Worm (Caenorhabditis elegans) whole organism, L4/young adult: ENCODE results near the gene col-120.
A peak's percentile ranks its signal among the peaks of the same experiment; 100 is the strongest.
"Not testable (repeated sequence)": the region's sequence is repeated elsewhere in the genome, so short reads cannot be mapped to it uniquely, and the experiment has no call there.

ENCODE experiments used
- W03F9.2 ChIP-seq: fragments of 150-350 bp; optimal IDR thresholded peaks from 2 replicates; lab custom pipeline; 2014; ENCODE audit warnings: missing biosample characterization, missing genetic modification characterization
- dao-5 ChIP-seq: sonication (generic microtip); optimal IDR thresholded peaks from 2 replicates; lab custom pipeline; 2016; ENCODE audit warnings: missing genotype, missing genetic modification characterization, moderate library complexity, missing compliant biosample characterization
- him-1 ChIP-seq: sonication (generic microtip); optimal IDR thresholded peaks from 2 replicates; lab custom pipeline; 2016; ENCODE audit warnings: missing genotype, missing genetic modification reagents, missing genetic modification characterization, missing compliant biosample characterization

Gene col-120

DNA sequence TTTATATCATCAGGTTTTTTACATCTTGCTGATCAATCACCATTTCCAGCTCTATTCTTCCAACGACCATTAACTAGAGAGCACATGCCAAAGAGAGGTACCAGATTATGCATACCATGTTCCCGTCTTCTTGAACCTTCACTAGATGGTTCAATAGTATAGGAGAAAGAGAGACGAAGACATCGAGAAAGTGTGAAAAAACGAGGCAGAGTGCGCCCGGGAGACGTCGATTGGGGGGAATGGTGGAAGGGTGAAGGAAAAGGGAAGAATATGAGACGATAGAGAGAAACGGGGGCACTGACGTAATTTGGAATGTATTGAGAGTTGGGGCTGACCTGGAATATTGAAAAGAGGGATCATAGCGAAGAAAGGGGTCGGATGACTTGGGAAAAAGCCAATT, 6.0 kb upstream of the col-120 start:
- TF ChIP-seq him-1 (tag; lab: Kevin White, UChicago) (no peak), W03F9.2 (tag; lab: Kevin White, UChicago) (no peak), dao-5 (tag; lab: Kevin White, UChicago) (no peak)

DNA sequence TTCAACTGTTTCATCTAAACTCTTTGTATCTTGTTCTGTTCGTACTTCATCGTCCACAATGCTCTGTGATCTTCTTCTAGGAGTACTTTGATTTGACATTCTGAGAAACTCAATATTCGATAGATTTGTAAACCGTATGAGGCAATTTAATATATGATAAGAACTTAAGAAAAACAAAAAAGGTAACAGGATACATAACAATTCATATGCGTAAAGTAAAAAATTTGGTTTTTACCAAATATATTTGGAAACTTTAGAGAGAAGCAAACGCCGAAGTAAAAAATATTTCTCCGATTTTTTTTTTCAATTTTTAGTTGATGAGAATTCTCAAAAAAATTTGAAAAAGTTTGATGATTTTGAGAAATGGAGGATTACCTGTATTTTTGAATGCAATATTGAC, 4.9 kb upstream of the col-120 start, which contains the start of gene Y11D7A.19:
Gene Y11D7A.19, minus strand, starts transcription at position 101 of the 400 bp plus-strand sequence.
- TF ChIP-seq him-1 (tag; lab: Kevin White, UChicago) (no peak), W03F9.2 (tag; lab: Kevin White, UChicago) (no peak), dao-5 (tag; lab: Kevin White, UChicago) (no peak)

ce11 chrIV:9264513-9264912, 2.9 kb upstream of the col-120 start:
- TF ChIP-seq W03F9.2 (tag; lab: Kevin White, UChicago) (no peak), him-1 (tag; lab: Kevin White, UChicago) (no peak), dao-5 (tag; lab: Kevin White, UChicago) (no peak)

DNA sequence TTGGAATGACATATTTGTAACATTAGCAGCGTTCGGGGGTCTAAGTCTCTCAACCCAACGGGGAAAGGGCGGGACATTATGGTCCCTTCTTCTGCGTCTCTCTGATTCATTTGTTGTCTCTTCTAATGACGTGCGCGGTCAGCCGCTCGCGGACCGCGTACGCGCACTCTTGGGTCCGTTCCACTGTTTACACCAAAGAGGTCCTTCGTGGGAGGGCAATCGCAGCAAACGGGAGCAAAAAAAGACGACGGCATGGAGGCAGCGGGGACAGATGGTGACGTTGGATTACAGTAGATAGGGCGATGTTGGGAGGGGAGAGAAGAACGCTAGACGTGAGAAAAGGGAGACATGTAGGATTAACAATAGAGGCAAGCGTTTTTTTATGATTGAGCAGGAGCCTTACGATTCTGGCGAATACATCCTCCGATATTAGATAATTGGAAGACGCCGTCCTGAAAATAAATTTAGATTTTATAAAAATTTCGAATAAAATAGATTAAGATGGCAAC, 2.3 kb upstream of the col-120 start, which contains the start of gene flh-1:
Gene flh-1, minus strand, starts transcription at position 459 of the 509 bp plus-strand sequence.
- TF ChIP-seq him-1 (tag; lab: Kevin White, UChicago): no peak
- TF ChIP-seq W03F9.2 (tag; lab: Kevin White, UChicago): no peak
- TF ChIP-seq dao-5 (tag; lab: Kevin White, UChicago): no peak

DNA sequence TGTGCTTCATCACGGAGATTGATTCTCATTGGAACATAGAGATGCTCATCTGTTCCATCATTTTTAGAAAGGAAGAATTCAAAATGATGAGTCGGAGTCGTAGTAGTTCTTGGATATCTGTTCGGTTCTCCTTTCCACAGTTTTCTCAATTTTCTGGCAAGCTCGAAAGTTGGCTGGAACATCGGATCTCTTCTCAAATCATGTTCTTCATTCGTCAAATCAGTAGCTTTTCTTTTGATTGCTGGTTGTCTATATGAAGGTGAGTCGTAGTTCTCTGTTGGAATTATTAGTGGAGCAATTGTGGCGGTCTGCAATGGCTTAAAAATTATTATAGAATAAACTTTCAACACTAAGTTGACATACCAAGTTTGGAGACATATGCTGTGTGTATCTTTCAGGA, 708 bp upstream of the col-120 start:
- TF ChIP-seq him-1 (tag; lab: Kevin White, UChicago): no peak
- TF ChIP-seq W03F9.2 (tag; lab: Kevin White, UChicago): no peak
- no peak for TF ChIP-seq dao-5 (tag; lab: Kevin White, UChicago)

DNA sequence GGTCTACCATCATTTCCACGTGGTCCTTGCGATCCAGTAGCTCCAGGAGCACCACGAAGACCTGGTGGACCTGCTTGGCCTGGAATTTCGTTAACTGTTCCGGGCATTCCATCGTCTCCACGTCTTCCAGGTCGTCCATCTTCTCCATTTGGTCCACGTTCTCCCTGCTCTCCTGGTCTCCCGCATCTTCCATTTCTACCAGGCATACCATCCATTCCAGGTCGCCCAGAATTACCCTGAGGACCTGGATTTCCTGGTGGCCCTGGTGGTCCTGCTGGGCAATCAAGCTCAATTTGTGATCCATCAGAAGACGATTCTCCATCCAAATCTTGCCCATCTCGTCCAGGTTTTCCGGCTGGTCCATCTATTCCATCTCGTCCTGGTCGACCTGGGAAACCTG, 761 bp downstream of the col-120 start:
- TF ChIP-seq him-1 (tag; lab: Kevin White, UChicago) (no peak), W03F9.2 (tag; lab: Kevin White, UChicago) (no peak), dao-5 (tag; lab: Kevin White, UChicago) (no peak)

DNA sequence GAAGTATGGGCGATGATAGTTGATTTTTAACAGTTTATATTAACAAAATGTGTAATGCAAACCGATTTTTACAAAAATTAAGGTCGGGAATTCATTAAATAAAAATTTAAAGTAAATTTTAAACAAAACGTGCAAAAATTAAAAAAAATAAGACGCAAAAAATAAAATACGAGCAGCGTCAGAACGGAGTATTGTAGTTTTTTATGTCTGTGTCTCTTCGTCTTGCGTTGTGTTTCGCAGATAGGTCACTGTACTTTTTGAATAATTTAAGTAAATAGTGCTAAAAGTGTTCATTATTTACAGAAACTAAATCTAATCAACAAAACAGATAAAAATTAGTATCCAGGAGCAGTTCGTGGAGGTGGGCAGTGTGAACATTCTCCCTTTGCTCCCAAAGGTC, 1.3 kb downstream of the col-120 start:
- TF ChIP-seq dao-5 (tag; lab: Kevin White, UChicago): no peak
- peak; percentile 17 for TF ChIP-seq W03F9.2 (tag; lab: Kevin White, UChicago)
- no peak for TF ChIP-seq him-1 (tag; lab: Kevin White, UChicago)

DNA sequence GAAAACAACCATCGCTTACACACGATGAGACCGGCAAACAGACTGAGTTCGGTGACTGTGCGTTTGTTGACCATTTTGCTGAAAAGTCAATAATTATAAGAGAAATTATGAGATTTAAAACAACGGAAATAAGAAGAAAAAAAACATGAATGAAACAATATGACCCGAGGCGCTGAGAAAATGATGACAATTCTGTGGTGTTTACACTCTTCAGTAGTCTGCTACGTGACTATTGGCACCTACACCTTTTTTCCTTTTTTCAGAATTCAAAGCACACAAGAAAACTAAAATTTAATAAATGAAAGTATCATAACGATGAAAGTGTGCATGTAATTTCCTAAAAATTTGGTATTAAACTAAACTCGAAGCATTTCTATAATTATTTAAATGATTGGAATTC, 1.9 kb downstream of the col-120 start, which contains the start of gene Y11D7A.10:
Gene Y11D7A.10, minus strand, starts transcription at position 82 of the 400 bp plus-strand sequence.
- no peak for TF ChIP-seq dao-5 (tag; lab: Kevin White, UChicago)
- TF ChIP-seq him-1 (tag; lab: Kevin White, UChicago): no peak
- no peak for TF ChIP-seq W03F9.2 (tag; lab: Kevin White, UChicago)

ce11 chrIV:9258547-9258946, 3.0 kb downstream of the col-120 start:
- TF ChIP-seq W03F9.2 (tag; lab: Kevin White, UChicago) (no peak), dao-5 (tag; lab: Kevin White, UChicago) (no peak), him-1 (tag; lab: Kevin White, UChicago) (no peak)

DNA sequence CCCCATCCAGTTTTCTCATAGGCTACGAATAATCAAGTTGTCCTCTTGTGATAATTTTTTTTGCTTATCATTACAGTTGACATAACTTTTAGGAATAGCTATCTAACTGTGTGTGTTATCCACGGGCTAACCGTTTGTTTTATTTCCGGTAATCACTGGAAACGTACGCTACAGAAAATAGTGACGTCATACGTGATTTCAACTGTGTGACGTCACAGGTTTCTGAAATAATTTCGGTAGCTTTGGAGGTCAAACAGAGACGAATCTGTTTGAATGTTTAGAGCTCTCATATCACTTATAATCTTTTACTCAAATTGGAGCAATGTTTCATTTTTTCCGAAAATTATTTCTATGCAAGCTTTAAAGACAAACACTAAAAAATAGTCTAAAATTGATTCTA, 4.7 kb downstream of the col-120 start:
- TF ChIP-seq dao-5 (tag; lab: Kevin White, UChicago) (no peak), him-1 (tag; lab: Kevin White, UChicago) (no peak), W03F9.2 (tag; lab: Kevin White, UChicago) (no peak)

- TF ChIP-seq dao-5 (tag; lab: Kevin White, UChicago) (no peak), him-1 (tag; lab: Kevin White, UChicago) (no peak), W03F9.2 (tag; lab: Kevin White, UChicago) (no peak)
These were observed 5.6 kb downstream of the col-120 start, which contains the start of gene Y11D7A.9 for ce11 chrIV:9256017-9256416. TSS of gene Y11D7A.9 (minus strand) at chrIV:9256117.

- no peak for TF ChIP-seq him-1 (tag; lab: Kevin White, UChicago)
- TF ChIP-seq W03F9.2 (tag; lab: Kevin White, UChicago): no peak
- TF ChIP-seq dao-5 (tag; lab: Kevin White, UChicago): no peak
These were observed 10.5 kb downstream of the col-120 start, which contains the start of gene Y11D7A.8 for ce11 chrIV:9251079-9251478. TSS of gene Y11D7A.8 (plus strand) at chrIV:9251379.

DNA sequence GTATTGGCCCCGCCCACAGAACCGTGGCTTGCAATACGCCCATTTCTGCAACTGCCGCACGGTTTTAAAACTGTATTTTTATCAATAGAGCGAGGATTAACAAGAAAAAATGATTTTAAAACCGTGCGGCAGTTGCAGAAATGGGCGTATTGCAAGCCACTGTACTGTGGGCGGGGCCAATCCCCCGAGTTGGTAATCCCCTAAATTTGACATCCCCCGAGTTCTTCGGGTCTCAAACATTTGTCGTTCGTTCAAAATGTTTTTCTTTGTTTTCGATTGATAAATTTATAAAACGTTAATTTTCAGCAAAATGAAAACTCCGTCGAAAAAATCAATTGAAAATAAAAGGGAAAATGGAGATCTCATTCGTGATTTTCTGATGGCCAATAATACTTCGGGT, 12.4 kb downstream of the col-120 start, which contains the start of gene Y11D7A.7:
Gene Y11D7A.7, plus strand, starts transcription at position 301 of the 400 bp plus-strand sequence.
- not testable (repeated sequence) for TF ChIP-seq W03F9.2, him-1, dao-5 (tag; lab: Kevin White, UChicago)

- TF ChIP-seq dao-5 (tag; lab: Kevin White, UChicago): no peak
- no peak for TF ChIP-seq him-1 (tag; lab: Kevin White, UChicago)
- TF ChIP-seq W03F9.2 (tag; lab: Kevin White, UChicago): no peak
These were observed 16.2 kb downstream of the col-120 start, which contains the start of gene Y11D7A.5 for ce11 chrIV:9245423-9245822. TSS of gene Y11D7A.5 (minus strand) at chrIV:9245523.
